Fruit fly (Drosophila melanogaster): Measurements from ENCODE around the gene CG4842.

The CG4842 gene

DNA sequence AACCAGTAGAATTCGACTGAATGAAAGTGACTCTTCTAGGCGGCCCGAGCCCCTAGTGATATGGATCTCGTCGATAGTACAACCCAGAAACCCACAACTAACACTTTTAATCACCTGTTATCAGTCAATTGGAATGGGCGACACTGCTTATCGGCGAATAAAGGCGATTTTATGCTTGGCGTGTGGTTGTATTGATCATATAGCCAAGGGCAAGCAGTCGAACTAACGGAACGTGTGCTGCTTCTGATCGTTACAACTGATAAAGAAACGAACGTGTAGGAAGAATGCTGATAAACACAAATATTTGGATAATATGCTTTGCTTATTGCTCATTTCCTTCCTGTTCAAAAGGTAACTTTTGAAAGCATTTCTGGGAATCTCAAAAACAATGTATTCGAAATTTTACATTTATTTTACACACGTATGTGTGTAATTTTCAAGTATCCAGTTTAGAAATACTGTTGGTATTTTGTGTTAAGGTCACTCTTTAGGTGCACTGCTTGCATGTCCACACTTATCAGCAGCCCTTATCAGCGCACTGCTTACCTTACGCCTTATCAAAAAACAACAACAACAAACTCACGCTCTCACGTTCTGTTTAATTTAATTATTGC lies 13.1 kb downstream of the CG4842 start, which contains the start of gene Agpat4 (continued):
- TF ChIP-seq CG1603 (tag; optimal IDR thresholded peaks at IDR 0.05) = peak; percentile 37
- no peak for TF ChIP-seq lov (optimal IDR thresholded peaks at IDR 0.05)
- TF ChIP-seq lov (GFP tag; IDR thresholded peaks at IDR 0.05) = no peak
- TF ChIP-seq exex (tag; optimal IDR thresholded peaks at IDR 0.05) = peak; percentile 88
- TF ChIP-seq HmgD (GFP tag; optimal IDR thresholded peaks at IDR 0.05) = peak; percentile 60
- no peak for TF ChIP-seq CG11504 (tag; optimal IDR thresholded peaks at IDR 0.05)
- peak; percentile 62 for TF ChIP-seq CG9797 (GFP tag; optimal IDR thresholded peaks at IDR 0.05)
- TF ChIP-seq CG8478 (optimal IDR thresholded peaks at IDR 0.05) = peak; percentile 91
- no peak for TF ChIP-seq cas (GFP tag; IDR thresholded peaks at IDR 0.05)
- TF ChIP-seq trh (GFP tag; optimal IDR thresholded peaks at IDR 0.05) = no peak
- peak; percentile 99 for TF ChIP-seq CG31365 (tag; optimal IDR thresholded peaks at IDR 0.05)
- TF ChIP-seq Sry-δ (GFP tag; optimal IDR thresholded peaks at IDR 0.05) = peak; percentile 40
- TF ChIP-seq Nf-YC (tag; optimal IDR thresholded peaks at IDR 0.05) = no peak
- TF ChIP-seq CG4617 (GFP tag; optimal IDR thresholded peaks at IDR 0.05; ENCODE audit: borderline replicate concordance) = peak; percentile 26
- no peak for TF ChIP-seq Poxn (GFP tag; IDR thresholded peaks at IDR 0.05)
- no peak for TF ChIP-seq dmrt99B (tag; optimal IDR thresholded peaks at IDR 0.05)
- TF ChIP-seq Dek (tag; optimal IDR thresholded peaks at IDR 0.05) = peak; percentile 28
- TF ChIP-seq Antp (GFP tag; optimal IDR thresholded peaks at IDR 0.05) = no peak
- no peak for TF ChIP-seq Camta (GFP tag; optimal IDR thresholded peaks at IDR 0.05)
- peak; percentile 51 for TF ChIP-seq CG9437 (GFP tag; optimal IDR thresholded peaks at IDR 0.05)
- TF ChIP-seq esg (GFP tag; conservative IDR thresholded peaks at IDR 0.05) = no peak
- TF ChIP-seq CG15479 (GFP tag; optimal IDR thresholded peaks at IDR 0.05) = no peak
- peak; percentile 15 for TF ChIP-seq CG2116 (GFP tag; optimal IDR thresholded peaks at IDR 0.05)
- peak; percentile 50 for TF ChIP-seq Bgb (GFP tag; IDR thresholded peaks at IDR 0.05; ENCODE audit: partially characterized antibody)
- no peak for TF ChIP-seq CG8765 (GFP tag; IDR thresholded peaks at IDR 0.05)
- no peak for TF ChIP-seq Stat92E (GFP tag; optimal IDR thresholded peaks at IDR 0.05)
- peak; percentile 30 for TF ChIP-seq CG3163 (GFP tag; optimal IDR thresholded peaks at IDR 0.05)
- no peak for TF ChIP-seq pho (GFP tag; optimal IDR thresholded peaks at IDR 0.05)
- peak; percentile 10 for TF ChIP-seq twi (tag; optimal IDR thresholded peaks at IDR 0.05)
- TF ChIP-seq Ravus (GFP tag; IDR thresholded peaks at IDR 0.05) = no peak
- peak; percentile 10 for TF ChIP-seq CG33213 (GFP tag; optimal IDR thresholded peaks at IDR 0.05)
- peak; percentile 85 for TF ChIP-seq cwo (GFP tag; optimal IDR thresholded peaks at IDR 0.05)
- peak; percentile 55; the same call in 1 of the 3 replicates for TF ChIP-seq HLH4C (GFP tag; IDR thresholded peaks at IDR 0.05; ENCODE audit: partially characterized antibody)
- TF ChIP-seq gsb-n (tag; optimal IDR thresholded peaks at IDR 0.05) = no peak
- no peak for TF ChIP-seq CG6854 (GFP tag; optimal IDR thresholded peaks at IDR 0.05)
- peak; percentile 71 for TF ChIP-seq Elba2 (GFP tag; optimal IDR thresholded peaks at IDR 0.05)
- TF ChIP-seq CG9932 (GFP tag; IDR thresholded peaks at IDR 0.05) = no peak
- TF ChIP-seq Chrac-16 (GFP tag; optimal IDR thresholded peaks at IDR 0.05) = no peak
- no peak for TF ChIP-seq al (GFP tag; IDR thresholded peaks at IDR 0.05)
- peak; percentile 67 for TF ChIP-seq CoRest (tag; optimal IDR thresholded peaks at IDR 0.05)
- peak; percentile 23 for TF ChIP-seq phol (tag; optimal IDR thresholded peaks at IDR 0.05)
- peak; percentile 31 for TF ChIP-seq Sin3A (optimal IDR thresholded peaks at IDR 0.05)
- peak; percentile 1 for TF ChIP-seq CG3065 (GFP tag; optimal IDR thresholded peaks at IDR 0.05)
- no peak for TF ChIP-seq usp (GFP tag; optimal IDR thresholded peaks at IDR 0.05)
- TF ChIP-seq Gug (GFP tag; IDR thresholded peaks at IDR 0.05) = no peak
- TF ChIP-seq CG13775 (GFP tag; optimal IDR thresholded peaks at IDR 0.05) = no peak
- no peak for TF ChIP-seq mld (GFP tag; IDR thresholded peaks at IDR 0.05; ENCODE audit: partially characterized antibody)
- TF ChIP-seq CG34376 (GFP tag; optimal IDR thresholded peaks at IDR 0.05) = peak; percentile 95
- TF ChIP-seq grau (tag; optimal IDR thresholded peaks at IDR 0.05) = no peak
- TF ChIP-seq CG12942 (GFP tag; optimal IDR thresholded peaks at IDR 0.05) = no peak

Measured in whole organism, embryonic.